Fruit fly (Drosophila melanogaster): ENCODE results near the gene CG7519.

CG7519 gene

DNA sequence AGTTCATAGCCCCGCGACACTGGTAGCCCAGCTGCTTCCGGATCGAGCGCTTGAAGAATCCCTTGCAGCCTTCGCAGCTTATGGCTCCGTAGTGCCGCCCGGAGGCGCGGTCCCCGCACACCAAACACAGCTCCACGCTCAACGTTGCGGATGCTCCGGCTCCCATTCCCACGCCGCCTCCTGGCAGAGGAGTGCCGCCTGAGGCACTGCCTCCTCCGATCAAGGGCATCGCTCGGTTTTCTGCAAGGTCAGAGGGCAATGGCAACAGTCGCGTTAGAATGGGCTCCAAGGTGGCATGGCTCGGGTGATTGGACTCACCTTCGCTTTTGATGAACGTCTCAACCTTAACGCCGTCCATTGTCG, 3.6 kb downstream of the CG7519 start:
- TF ChIP-seq CG8301 (tag; optimal IDR thresholded peaks at IDR 0.05) (no peak), CG17806 (tag; optimal IDR thresholded peaks at IDR 0.05) (no peak), CG9948 (tag; optimal IDR thresholded peaks at IDR 0.05) (no peak), CG32121 (GFP tag; IDR thresholded peaks at IDR 0.05) (no peak), rn (GFP tag; IDR thresholded peaks at IDR 0.05) (no peak), fd96Ca (GFP tag; IDR thresholded peaks at IDR 0.05) (no peak), CG4496 (GFP tag; IDR thresholded peaks at IDR 0.05) (no peak), gl (tag; optimal IDR thresholded peaks at IDR 0.05) (no peak), Snoo (tag; optimal IDR thresholded peaks at IDR 0.05) (no peak), CG10348 (GFP tag; IDR thresholded peaks at IDR 0.05) (no peak), CG13204 (GFP tag; optimal IDR thresholded peaks at IDR 0.05) (no peak), CG14655 (GFP tag; optimal IDR thresholded peaks at IDR 0.05) (no peak), Pif1A (GFP tag; optimal IDR thresholded peaks at IDR 0.05) (no peak), EcR (GFP tag; optimal IDR thresholded peaks at IDR 0.05) (no peak), Pif1B (GFP tag; optimal IDR thresholded peaks at IDR 0.05) (no peak), CG12605 (GFP tag; IDR thresholded peaks at IDR 0.05) (no peak)

DNA sequence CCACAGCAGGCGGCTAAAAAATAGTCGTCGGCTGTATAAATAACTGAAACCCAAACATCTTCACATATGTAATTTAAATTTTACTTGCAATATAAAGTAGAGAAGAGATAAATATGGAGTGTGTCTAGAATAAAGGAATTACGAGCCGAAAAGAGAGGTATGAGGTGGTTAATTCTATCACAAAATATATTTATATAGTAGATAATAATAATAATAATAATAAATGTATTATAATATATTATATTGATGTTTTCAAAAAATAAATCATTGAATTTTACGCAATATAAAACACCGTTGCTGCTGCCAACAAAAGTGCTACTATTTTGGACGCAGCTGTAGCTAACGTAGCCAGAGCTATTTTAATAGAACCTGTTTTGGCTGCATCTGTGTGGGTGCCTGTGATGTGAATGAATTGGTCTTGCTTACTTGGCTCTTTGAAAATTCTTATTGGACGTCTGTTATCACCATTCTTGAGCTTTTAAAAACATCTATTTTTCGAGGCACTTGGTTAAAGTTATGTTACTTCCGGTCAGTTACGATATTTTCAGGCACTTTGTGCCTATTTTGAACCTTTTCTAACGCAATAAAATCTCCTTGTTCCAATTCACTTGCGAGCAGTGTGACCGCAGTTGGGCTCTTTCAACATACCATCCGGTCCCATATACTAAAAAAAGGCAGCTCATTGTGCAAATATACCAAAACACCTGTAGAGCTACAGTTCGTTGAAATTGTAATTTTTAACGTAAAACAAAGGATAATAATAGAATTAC, 4.2 kb downstream of the CG7519 start, which contains the start of gene Hr78:
Gene Hr78 (minus strand): TSS at position 630 of the 770 bp plus-strand sequence.
- TF ChIP-seq fd96Ca (GFP tag; IDR thresholded peaks at IDR 0.05) (peak; percentile 46; the same call in 1 of the 3 replicates), EcR (GFP tag; optimal IDR thresholded peaks at IDR 0.05) (peak; percentile 77), Snoo (tag; optimal IDR thresholded peaks at IDR 0.05) (peak; percentile 71), gl (tag; optimal IDR thresholded peaks at IDR 0.05) (peak; percentile 19), Pif1A (GFP tag; optimal IDR thresholded peaks at IDR 0.05) (no peak), CG15710 (tag; optimal IDR thresholded peaks at IDR 0.05) (peak; percentile 84), CG13204 (GFP tag; optimal IDR thresholded peaks at IDR 0.05) (no peak), CG4496 (GFP tag; IDR thresholded peaks at IDR 0.05) (peak; percentile 63; the same call in 2 of the 3 replicates), CG17806 (tag; optimal IDR thresholded peaks at IDR 0.05) (peak; percentile 75), CG12605 (GFP tag; IDR thresholded peaks at IDR 0.05) (peak; percentile 35), CG10348 (GFP tag; IDR thresholded peaks at IDR 0.05) (no peak), Pif1B (GFP tag; optimal IDR thresholded peaks at IDR 0.05) (peak; percentile 65), D1 (tag; optimal IDR thresholded peaks at IDR 0.05) (peak; percentile 75), CG8159 (tag; optimal IDR thresholded peaks at IDR 0.05) (peak; percentile 84), CG34367 (tag; optimal IDR thresholded peaks at IDR 0.05) (peak; percentile 60), CG32121 (GFP tag; IDR thresholded peaks at IDR 0.05) (peak; percentile 73), CG14655 (GFP tag; optimal IDR thresholded peaks at IDR 0.05) (no peak), rn (GFP tag; IDR thresholded peaks at IDR 0.05) (no peak), CG9948 (tag; optimal IDR thresholded peaks at IDR 0.05) (peak; percentile 83), CG8301 (tag; optimal IDR thresholded peaks at IDR 0.05) (peak; percentile 81), Ets98B (GFP tag; IDR thresholded peaks at IDR 0.05) (no peak; the same call in 1 of the 2 replicates)

DNA sequence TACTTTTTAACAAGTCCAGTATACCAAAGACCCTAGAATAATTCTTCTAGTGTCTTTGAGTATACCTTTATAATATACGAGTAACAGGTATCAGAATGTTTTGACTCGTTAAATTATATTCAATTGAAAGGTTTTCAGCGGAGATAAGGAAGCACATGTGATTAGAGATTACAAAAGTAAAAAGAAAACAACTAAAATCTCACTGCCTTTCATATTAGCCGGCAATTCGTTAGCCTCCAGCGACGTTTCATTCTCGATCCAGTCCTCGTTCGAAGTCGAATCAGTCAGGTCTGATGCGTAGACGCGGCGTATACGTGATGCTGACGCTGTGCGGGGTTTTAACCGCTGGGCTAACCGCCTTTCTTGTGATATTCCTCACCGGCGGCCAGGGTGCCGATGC, 8.3 kb downstream of the CG7519 start, which contains the start of gene Est-Q:
Gene Est-Q (plus strand): TSS at position 250 of the 400 bp plus-strand sequence.
- no peak for TF ChIP-seq CG14655 (GFP tag; optimal IDR thresholded peaks at IDR 0.05)
- TF ChIP-seq Pif1B (GFP tag; optimal IDR thresholded peaks at IDR 0.05): no peak
- TF ChIP-seq CG13204 (GFP tag; optimal IDR thresholded peaks at IDR 0.05): no peak
- no peak for TF ChIP-seq CG8301 (tag; optimal IDR thresholded peaks at IDR 0.05)
- TF ChIP-seq CG34367 (tag; optimal IDR thresholded peaks at IDR 0.05): no peak
- TF ChIP-seq gl (tag; optimal IDR thresholded peaks at IDR 0.05): no peak
- no peak for TF ChIP-seq CG15710 (tag; optimal IDR thresholded peaks at IDR 0.05)
- TF ChIP-seq CG8159 (tag; optimal IDR thresholded peaks at IDR 0.05): no peak
- TF ChIP-seq CG17806 (tag; optimal IDR thresholded peaks at IDR 0.05): no peak
- no peak for TF ChIP-seq Pif1A (GFP tag; optimal IDR thresholded peaks at IDR 0.05)

DNA sequence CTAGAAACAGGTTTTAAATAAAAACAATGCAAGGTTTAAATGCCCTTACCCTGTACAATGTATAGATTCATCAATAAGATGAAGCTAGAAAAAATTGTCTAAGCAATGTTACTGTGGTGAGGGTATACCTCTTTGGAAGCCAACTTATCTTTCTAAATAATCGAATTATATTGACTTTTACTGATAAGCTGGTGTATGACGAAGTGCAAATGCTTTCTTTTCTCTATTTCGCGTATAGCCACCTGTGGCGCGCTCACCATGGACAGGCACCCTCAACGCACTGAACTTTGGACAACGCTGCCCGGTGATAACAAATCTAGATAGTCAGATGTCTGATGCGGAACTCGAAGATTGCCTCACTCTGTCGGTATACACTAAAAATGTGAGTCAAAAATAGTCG, 9.0 kb downstream of the CG7519 start:
- TF ChIP-seq Ets98B (GFP tag; IDR thresholded peaks at IDR 0.05): no peak
- TF ChIP-seq Pif1B (GFP tag; optimal IDR thresholded peaks at IDR 0.05): no peak
- TF ChIP-seq D1 (tag; optimal IDR thresholded peaks at IDR 0.05): no peak
- no peak for TF ChIP-seq CG13204 (GFP tag; optimal IDR thresholded peaks at IDR 0.05)
- TF ChIP-seq CG17806 (tag; optimal IDR thresholded peaks at IDR 0.05): no peak
- no peak for TF ChIP-seq EcR (GFP tag; optimal IDR thresholded peaks at IDR 0.05)
- TF ChIP-seq rn (GFP tag; IDR thresholded peaks at IDR 0.05): no peak
- no peak for TF ChIP-seq CG34367 (tag; optimal IDR thresholded peaks at IDR 0.05)
- no peak for TF ChIP-seq CG4496 (GFP tag; IDR thresholded peaks at IDR 0.05)
- TF ChIP-seq CG32121 (GFP tag; IDR thresholded peaks at IDR 0.05): no peak
- no peak for TF ChIP-seq CG9948 (tag; optimal IDR thresholded peaks at IDR 0.05)
- no peak for TF ChIP-seq CG8159 (tag; optimal IDR thresholded peaks at IDR 0.05)
- no peak for TF ChIP-seq Pif1A (GFP tag; optimal IDR thresholded peaks at IDR 0.05)

DNA sequence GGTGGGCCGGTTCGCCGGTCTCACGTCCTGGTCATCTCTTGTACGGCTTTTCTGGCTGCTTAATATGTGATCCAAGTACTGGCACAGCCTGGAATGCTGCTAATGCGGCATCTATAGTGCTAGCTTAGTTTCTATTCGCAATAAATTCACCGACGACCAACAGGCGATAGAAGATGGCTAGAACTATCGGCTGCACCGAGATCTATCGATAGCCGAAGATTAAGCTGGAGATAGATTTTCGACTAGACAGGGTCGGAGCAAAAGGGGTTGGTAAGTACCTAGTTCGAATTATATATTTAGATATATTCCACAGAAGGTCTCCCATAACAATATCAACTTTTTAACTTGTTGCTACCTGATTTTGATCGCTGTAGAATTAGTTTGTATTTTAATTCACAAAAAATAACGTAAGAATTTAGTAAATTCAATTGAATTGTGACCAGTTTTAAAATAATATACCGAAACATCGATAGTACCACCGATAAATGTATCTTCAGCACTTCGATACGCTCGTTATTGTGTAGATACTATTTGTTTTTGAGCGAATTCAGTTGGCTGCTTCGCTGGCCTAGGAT, 14.6 kb downstream of the CG7519 start, which contains the start of the genes Glg1 and M6:
Gene Glg1 (minus strand): TSS at position 185 of the 575 bp plus-strand sequence.
Gene M6 (plus strand): TSS at position 499 of the 575 bp plus-strand sequence.
- TF ChIP-seq Snoo (tag; optimal IDR thresholded peaks at IDR 0.05) (peak; percentile 46), CG17806 (tag; optimal IDR thresholded peaks at IDR 0.05) (peak; percentile 35), Pif1A (GFP tag; optimal IDR thresholded peaks at IDR 0.05) (no peak), CG15710 (tag; optimal IDR thresholded peaks at IDR 0.05) (peak; percentile 56), CG12605 (GFP tag; IDR thresholded peaks at IDR 0.05) (no peak), CG32121 (GFP tag; IDR thresholded peaks at IDR 0.05) (peak; percentile 59; the same call in 1 of the 2 replicates), CG10348 (GFP tag; IDR thresholded peaks at IDR 0.05) (no peak), CG8159 (tag; optimal IDR thresholded peaks at IDR 0.05) (peak; percentile 70), CG8301 (tag; optimal IDR thresholded peaks at IDR 0.05) (peak; percentile 44), D1 (tag; optimal IDR thresholded peaks at IDR 0.05) (no peak), CG9948 (tag; optimal IDR thresholded peaks at IDR 0.05) (peak; percentile 36), gl (tag; optimal IDR thresholded peaks at IDR 0.05) (no peak), rn (GFP tag; IDR thresholded peaks at IDR 0.05) (no peak), fd96Ca (GFP tag; IDR thresholded peaks at IDR 0.05) (peak; percentile 56; the same call in 2 of the 3 replicates), Pif1B (GFP tag; optimal IDR thresholded peaks at IDR 0.05) (no peak), CG4496 (GFP tag; IDR thresholded peaks at IDR 0.05) (peak; percentile 58; the same call in 1 of the 3 replicates), CG34367 (tag; optimal IDR thresholded peaks at IDR 0.05) (no peak), CG14655 (GFP tag; optimal IDR thresholded peaks at IDR 0.05) (no peak), Ets98B (GFP tag; IDR thresholded peaks at IDR 0.05) (no peak; the same call in 1 of the 2 replicates), EcR (GFP tag; optimal IDR thresholded peaks at IDR 0.05) (no peak)
